Fruit fly (Drosophila melanogaster) whole organism, wandering third instar larva: ENCODE measurements around the gene CG13920.

Experiments
- CrebA ChIP-seq: fragments of 200-800 bp; sonication (Bioruptor generic); optimal IDR thresholded peaks from 2 replicates; lab custom pipeline; 2016; ENCODE audit warnings: missing biosample characterization, mild to moderate bottlenecking, missing genetic modification characterization, borderline replicate concordance
- HLH106 ChIP-seq: fragments of 200-800 bp; optimal IDR thresholded peaks from 3 replicates; lab custom pipeline; 2019; ENCODE audit warnings: missing biosample characterization, mild to moderate bottlenecking, missing genetic modification characterization, moderate library complexity
- Mio ChIP-seq: sonication (Bioruptor generic); optimal IDR thresholded peaks from 2 replicates; lab custom pipeline; 2016; ENCODE audit warnings: missing biosample characterization, missing genetic modification characterization
- OdsH ChIP-seq: fragments of 200-800 bp; sonication (Bioruptor generic); optimal IDR thresholded peaks from 2 replicates; lab custom pipeline; 2016; ENCODE audit warnings: missing biosample characterization, mild to moderate bottlenecking, missing genetic modification characterization
- Sp1 ChIP-seq: fragments of 200-800 bp; sonication (Bioruptor generic); optimal IDR thresholded peaks from 3 replicates; lab custom pipeline; 2019; ENCODE audit warnings: missing biosample characterization, mild to moderate bottlenecking, missing genetic modification characterization, moderate library complexity
- Vsx2 ChIP-seq: fragments of 200-300, 225-300 bp; sonication (Bioruptor generic); optimal IDR thresholded peaks from 2 replicates; lab custom pipeline; 2018; ENCODE audit warnings: missing biosample characterization, missing genetic modification characterization; ENCODE audit not compliant: partially characterized antibody
- brk ChIP-seq: fragments of 200-800 bp; sonication (Bioruptor generic); optimal IDR thresholded peaks from 2 replicates; lab custom pipeline; 2016; ENCODE audit warnings: missing biosample characterization, mild to moderate bottlenecking, missing genetic modification characterization
- foxo ChIP-seq, 2 experiments: fragments of 200-800 bp; sonication (Bioruptor generic); optimal IDR thresholded peaks; 2 replicates in 1 of 2; 3 replicates in 1 of 2; lab custom pipeline; 2016 to 2017; ENCODE audit warnings: missing biosample characterization in 2 of 2, missing genetic modification characterization in 2 of 2
- h ChIP-seq: fragments of 200-800 bp; sonication (Bioruptor generic); optimal IDR thresholded peaks from 3 replicates; lab custom pipeline; 2016; ENCODE audit warnings: missing biosample characterization, mild to moderate bottlenecking, missing genetic modification characterization
- lola ChIP-seq: fragments of >200 bp; optimal IDR thresholded peaks from 2 replicates; lab custom pipeline; 2017; ENCODE audit warnings: missing biosample characterization, missing genetic modification characterization
- psq ChIP-seq: fragments of 200-800 bp; sonication (Bioruptor generic); optimal IDR thresholded peaks from 3 replicates; lab custom pipeline; 2017; ENCODE audit warnings: missing biosample characterization, mild to moderate bottlenecking, missing genetic modification characterization, moderate library complexity
- tai ChIP-seq: sonication (Bioruptor generic); optimal IDR thresholded peaks from 2 replicates; lab custom pipeline; 2016; ENCODE audit warnings: missing biosample characterization, missing genetic modification characterization
- usp ChIP-seq: fragments of >200 bp; optimal IDR thresholded peaks from 2 replicates; lab custom pipeline; 2017; ENCODE audit warnings: missing biosample characterization, missing genetic modification characterization
- woc ChIP-seq: sonication (Bioruptor generic); optimal IDR thresholded peaks from 2 replicates; lab custom pipeline; 2016; ENCODE audit warnings: missing biosample characterization, mild to moderate bottlenecking, missing genetic modification characterization

dm6 chr3L:1672627-1673026 is 23.9 kb downstream of the CG13920 start, which contains the start of gene CG13930:
- TF ChIP-seq Vsx2 (GFP tag; lab: Kevin White, UChicago) (no peak), woc (GFP tag; lab: Kevin White, UChicago) (no peak), tai (GFP tag; lab: Kevin White, UChicago) (no peak), h (no peak), Mio (GFP tag; lab: Kevin White, UChicago) (no peak), HLH106 (tag; lab: Kevin White, UChicago) (no peak), Sp1 (GFP tag; lab: Kevin White, UChicago) (no peak), lola (GFP tag; lab: Kevin White, UChicago) (no peak), OdsH (GFP tag; lab: Kevin White, UChicago) (no peak), usp (GFP tag; lab: Kevin White, UChicago) (no peak), psq (GFP tag; lab: Kevin White, UChicago) (no peak), brk (GFP tag; lab: Kevin White, UChicago) (no peak), CrebA (GFP tag; lab: Kevin White, UChicago) (no peak), foxo (GFP tag; optimal IDR thresholded peaks at IDR 0.05; lab: Kevin White, UChicago) (no peak)
